Fruit fly (Drosophila melanogaster) whole organism, embryonic: ENCODE data around the gene Rab18.

Experiments
- ATbp ChIP-seq: fragments of 200-800 bp; sonication (Bioruptor generic); optimal IDR thresholded peaks from 2 replicates; lab custom pipeline; 2017; ENCODE audit warnings: missing biosample characterization, mild to moderate bottlenecking, missing genetic modification characterization, missing genetic modification reagents
- BEAF-32 ChIP-seq: fragments of 200-800 bp; sonication (Bioruptor generic); optimal IDR thresholded peaks from 3 replicates; lab custom pipeline; 2017; ENCODE audit warnings: missing biosample characterization, missing genetic modification characterization, mild to moderate bottlenecking, moderate library complexity, missing genetic modification reagents
- CG10321 ChIP-seq: fragments of 200-800 bp; sonication (Bioruptor generic); IDR thresholded peaks from 2 replicates; pipeline ENCODE4 v1.3.6; 2022; ENCODE audit warnings: missing biosample characterization, missing genetic modification characterization
- CG10959 ChIP-seq: fragments of 200-800 bp; sonication (Bioruptor generic); IDR thresholded peaks from 2 replicates; pipeline ENCODE4 v1.3.6; 2022; ENCODE audit warnings: missing biosample characterization, missing genetic modification characterization
- CG11085 ChIP-seq: fragments of 200-800 bp; sonication (Bioruptor generic); IDR thresholded peaks from 2 replicates; pipeline ENCODE4 v1.3.6; 2022; ENCODE audit warnings: missing biosample characterization, missing genetic modification characterization
- CG12744 ChIP-seq: fragments of 200-800 bp; sonication (Bioruptor generic); optimal IDR thresholded peaks from 2 replicates; lab custom pipeline; 2016; ENCODE audit warnings: missing biosample characterization, missing genetic modification characterization
- CG13123 ChIP-seq: fragments of 200-800 bp; sonication (Bioruptor generic); optimal IDR thresholded peaks from 2 replicates; lab custom pipeline; 2016; ENCODE audit warnings: missing biosample characterization, missing genetic modification characterization
- CG13287 ChIP-seq: fragments of 200-800 bp; sonication (Bioruptor generic); IDR thresholded peaks from 2 replicates; pipeline ENCODE4 v1.3.6; 2022; ENCODE audit warnings: missing biosample characterization, missing genetic modification characterization; ENCODE audit not compliant: partially characterized antibody
- CG14050 ChIP-seq: fragments of 200-800 bp; sonication (Bioruptor generic); IDR thresholded peaks from 3 replicates; pipeline ENCODE4 v1.3.6; 2022; ENCODE audit warnings: missing biosample characterization, missing genetic modification characterization
- CG16813 ChIP-seq: fragments of 200-800 bp; sonication (Bioruptor generic); IDR thresholded peaks from 3 replicates; pipeline ENCODE4 v1.3.6; 2022; ENCODE audit warnings: missing biosample characterization, missing genetic modification characterization; ENCODE audit not compliant: partially characterized antibody
- CG2116 ChIP-seq: fragments of 200-800 bp; sonication (Bioruptor generic); optimal IDR thresholded peaks from 3 replicates; lab custom pipeline; 2018; ENCODE audit warnings: missing biosample characterization, mild to moderate bottlenecking, missing genetic modification characterization
- CG2678 ChIP-seq: fragments of 200-800 bp; sonication (Bioruptor generic); optimal IDR thresholded peaks from 3 replicates; lab custom pipeline; 2019; ENCODE audit warnings: missing biosample characterization, mild to moderate bottlenecking, missing genetic modification characterization, moderate library complexity
- CG5180 ChIP-seq: fragments of 200-800 bp; sonication (Bioruptor generic); optimal IDR thresholded peaks from 3 replicates; lab custom pipeline; 2017; ENCODE audit warnings: missing biosample characterization, missing genetic modification characterization, mild to moderate bottlenecking, moderate library complexity, missing genetic modification reagents
- CG5245 ChIP-seq: fragments of 200-800 bp; sonication (Bioruptor generic); optimal IDR thresholded peaks from 3 replicates; lab custom pipeline; 2016; ENCODE audit warnings: missing biosample characterization, missing genetic modification characterization
- CG6683 ChIP-seq: fragments of 200-800 bp; sonication (Bioruptor generic); optimal IDR thresholded peaks from 2 replicates; lab custom pipeline; 2017; ENCODE audit warnings: missing biosample characterization, mild to moderate bottlenecking, missing genetic modification characterization, missing genetic modification reagents
- CG6689 ChIP-seq: fragments of 200-800 bp; sonication (Bioruptor generic); IDR thresholded peaks from 2 replicates; pipeline ENCODE4 v1.3.6; 2022; ENCODE audit warnings: missing biosample characterization, missing genetic modification characterization
- CG7556 ChIP-seq: fragments of 200-800 bp; sonication (Bioruptor generic); optimal IDR thresholded peaks from 2 replicates; lab custom pipeline; 2017; ENCODE audit warnings: missing biosample characterization, mild to moderate bottlenecking, missing genetic modification characterization
- CG7839 ChIP-seq: fragments of 200-800 bp; sonication (Bioruptor generic); optimal IDR thresholded peaks from 3 replicates; lab custom pipeline; 2018; ENCODE audit warnings: missing biosample characterization, mild to moderate bottlenecking, missing genetic modification characterization, moderate library complexity
- CG8089 ChIP-seq: fragments of 200-800 bp; sonication (Bioruptor generic); optimal IDR thresholded peaks from 3 replicates; lab custom pipeline; 2016; ENCODE audit warnings: missing biosample characterization, missing genetic modification characterization
- CG8359 ChIP-seq: fragments of 200-800 bp; sonication (Bioruptor generic); optimal IDR thresholded peaks from 2 replicates; lab custom pipeline; 2017; ENCODE audit warnings: missing biosample characterization, mild to moderate bottlenecking, missing genetic modification characterization, borderline replicate concordance
- D ChIP-seq, 2 experiments: fragments of 200-800 bp in 1 of 2; fragments of >200 bp in 1 of 2; sonication (Bioruptor generic) in 1 of 2; optimal IDR thresholded peaks; 2 replicates in 1 of 2; 3 replicates in 1 of 2; lab custom pipeline; 2017; ENCODE audit warnings: mild to moderate bottlenecking in 1 of 2, missing biosample characterization in 1 of 2, missing genetic modification characterization in 1 of 2, missing genetic modification reagents in 1 of 2
- Deaf1 ChIP-seq: fragments of 200-800 bp; optimal IDR thresholded peaks from 3 replicates; lab custom pipeline; 2019; ENCODE audit warnings: missing biosample characterization, mild to moderate bottlenecking, missing genetic modification characterization, moderate library complexity
- Doc2 ChIP-seq: fragments of 200-800 bp; sonication (Bioruptor generic); IDR thresholded peaks from 2 replicates; pipeline ENCODE4 v1.3.6; 2022; ENCODE audit warnings: missing biosample characterization, missing genetic modification characterization
- Doc3 ChIP-seq: fragments of 200-800 bp; sonication (Bioruptor generic); IDR thresholded peaks from 3 replicates; pipeline ENCODE4 v1.3.6; 2022; ENCODE audit warnings: missing biosample characterization, missing genetic modification characterization; ENCODE audit not compliant: partially characterized antibody
- Fer1 ChIP-seq: fragments of 200-800 bp; sonication (Bioruptor generic); optimal IDR thresholded peaks from 2 replicates; lab custom pipeline; 2017; ENCODE audit warnings: missing biosample characterization, mild to moderate bottlenecking, missing genetic modification characterization
- Fer3 ChIP-seq: fragments of 200-800 bp; sonication (Bioruptor generic); optimal IDR thresholded peaks from 2 replicates; lab custom pipeline; 2018; ENCODE audit warnings: missing biosample characterization, mild to moderate bottlenecking, missing genetic modification characterization, moderate library complexity
- HHEX ChIP-seq: fragments of 200-800 bp; sonication (Bioruptor generic); optimal IDR thresholded peaks from 3 replicates; lab custom pipeline; 2017; ENCODE audit warnings: missing biosample characterization, mild to moderate bottlenecking, missing genetic modification characterization, missing genetic modification reagents
- Hr39 ChIP-seq: fragments of >200 bp; optimal IDR thresholded peaks from 2 replicates; lab custom pipeline; 2017
- Hr78 ChIP-seq, 2 experiments: fragments of 200-800 bp in 1 of 2; fragments of >200 bp in 1 of 2; sonication (Bioruptor generic) in 1 of 2; optimal IDR thresholded peaks; 2 replicates each; lab custom pipeline; 2017 to 2019; ENCODE audit warnings: missing biosample characterization in 2 of 2, missing genetic modification characterization in 2 of 2, mild to moderate bottlenecking in 1 of 2, moderate library complexity in 1 of 2
- MESR4 ChIP-seq: fragments of 200-800 bp; sonication (Bioruptor generic); optimal IDR thresholded peaks from 2 replicates; lab custom pipeline; 2018; ENCODE audit warnings: missing biosample characterization, mild to moderate bottlenecking, missing genetic modification characterization, moderate library complexity
- PHDP ChIP-seq: fragments of 200-800 bp; sonication (Bioruptor generic); optimal IDR thresholded peaks from 3 replicates; lab custom pipeline; 2018; ENCODE audit warnings: missing biosample characterization, mild to moderate bottlenecking, missing genetic modification characterization, moderate library complexity
- Xrp1 ChIP-seq: fragments of 200-800 bp; sonication (Bioruptor generic); IDR thresholded peaks from 2 replicates; pipeline ENCODE4 v1.3.6; 2022; ENCODE audit warnings: missing biosample characterization, missing genetic modification characterization
- ara ChIP-seq: fragments of 200-800 bp; sonication (Bioruptor generic); IDR thresholded peaks from 2 replicates; pipeline ENCODE4 v1.3.6; 2022; ENCODE audit warnings: missing biosample characterization, missing genetic modification characterization
- fd64A ChIP-seq: fragments of 200-800 bp; sonication (Bioruptor generic); optimal IDR thresholded peaks from 3 replicates; lab custom pipeline; 2018; ENCODE audit warnings: missing biosample characterization, mild to moderate bottlenecking, missing genetic modification characterization
- grn ChIP-seq: fragments of 200-800 bp; sonication (Bioruptor generic); optimal IDR thresholded peaks from 3 replicates; lab custom pipeline; 2017; ENCODE audit warnings: missing biosample characterization, missing genetic modification characterization
- insv ChIP-seq, 2 experiments: fragments of 200-800 bp; sonication (Bioruptor generic); optimal IDR thresholded peaks; 3 replicates each; lab custom pipeline; 2016 to 2018; ENCODE audit warnings: missing biosample characterization in 2 of 2, missing genetic modification characterization in 2 of 2
- kah ChIP-seq: fragments of 200-800 bp; sonication (Bioruptor generic); optimal IDR thresholded peaks from 2 replicates; lab custom pipeline; 2018; ENCODE audit warnings: missing biosample characterization, mild to moderate bottlenecking, missing genetic modification characterization
- lab ChIP-seq: fragments of 200-800 bp; sonication (Bioruptor generic); optimal IDR thresholded peaks from 3 replicates; lab custom pipeline; 2017; ENCODE audit warnings: missing biosample characterization, missing genetic modification characterization, mild to moderate bottlenecking, moderate library complexity, missing genetic modification reagents
- nmo ChIP-seq: fragments of 200-800 bp; sonication (Bioruptor generic); optimal IDR thresholded peaks from 2 replicates; lab custom pipeline; 2018; ENCODE audit warnings: missing biosample characterization, mild to moderate bottlenecking, missing genetic modification characterization, moderate library complexity
- otp ChIP-seq: fragments of 200-800 bp; sonication (Bioruptor generic); IDR thresholded peaks from 3 replicates; pipeline ENCODE4, ENCODE4 v1.3.6; 2022; ENCODE audit warnings: missing biosample characterization, missing genetic modification characterization
- pfk ChIP-seq: fragments of 200-800 bp; sonication (Bioruptor generic); optimal IDR thresholded peaks from 2 replicates; lab custom pipeline; 2018; ENCODE audit warnings: missing biosample characterization, mild to moderate bottlenecking, missing genetic modification characterization, moderate library complexity
- pum ChIP-seq: fragments of 200-800 bp; sonication (Bioruptor generic); optimal IDR thresholded peaks from 2 replicates; lab custom pipeline; 2016; ENCODE audit warnings: missing biosample characterization, missing genetic modification characterization
- sna ChIP-seq: fragments of 200-800 bp; sonication (Bioruptor generic); IDR thresholded peaks from 2 replicates; pipeline ENCODE4 v1.3.6; 2022; ENCODE audit warnings: missing biosample characterization, missing genetic modification characterization; ENCODE audit not compliant: partially characterized antibody
- tio ChIP-seq: fragments of 200-800 bp; sonication (Bioruptor generic); optimal IDR thresholded peaks from 2 replicates; lab custom pipeline; 2017; ENCODE audit warnings: missing biosample characterization, missing genetic modification characterization, inconsistent platforms
- toy ChIP-seq: fragments of 200-800 bp; sonication (Bioruptor generic); IDR thresholded peaks from 2 replicates; pipeline ENCODE4 v1.3.6; 2022; ENCODE audit warnings: missing biosample characterization, missing genetic modification characterization
- trem ChIP-seq: fragments of 200-800 bp; optimal IDR thresholded peaks from 3 replicates; lab custom pipeline; 2019; ENCODE audit warnings: missing biosample characterization, mild to moderate bottlenecking, missing genetic modification characterization, moderate library complexity
- ttk ChIP-seq: fragments of 200-800 bp; sonication (Bioruptor generic); IDR thresholded peaks from 2 replicates; pipeline ENCODE4 v2.1.2; 2022; ENCODE audit warnings: missing biosample characterization, missing genetic modification characterization
- twi ChIP-seq: fragments of 200-800 bp; optimal IDR thresholded peaks from 2 replicates; lab custom pipeline; 2019; ENCODE audit warnings: missing biosample characterization, mild to moderate bottlenecking, missing genetic modification characterization, moderate library complexity
- vfl ChIP-seq: fragments of 200-800 bp; sonication (Bioruptor generic); optimal IDR thresholded peaks from 2 replicates; lab custom pipeline; 2016; ENCODE audit warnings: missing biosample characterization, missing genetic modification characterization

The Rab18 gene

dm6 chrX:5698087-5698727 is 26.6 kb upstream of the Rab18 start, which contains the start of gene AdamTS-B (continued):
- TF ChIP-seq CG7556 (GFP tag; lab: Kevin White, UChicago), result peak; percentile 49
- TF ChIP-seq MESR4 (GFP tag; lab: Kevin White, UChicago), result no peak
- no peak for TF ChIP-seq grn (GFP tag; lab: Kevin White, UChicago)
- no peak for TF ChIP-seq Hr39
- TF ChIP-seq pfk (GFP tag; lab: Kevin White, UChicago), result no peak
- no peak for TF ChIP-seq CG13123 (GFP tag; lab: Kevin White, UChicago)
- TF ChIP-seq ara, result peak; percentile 5; the same call in 1 of the 2 replicates
- no peak for TF ChIP-seq CG5245 (GFP tag; lab: Kevin White, UChicago)
- TF ChIP-seq Deaf1 (tag; lab: Kevin White, UChicago), result no peak
- no peak for TF ChIP-seq CG10321 (GFP tag; lab: Robert Waterston, UW)
- TF ChIP-seq tio (GFP tag; lab: Kevin White, UChicago), result peak; percentile 16
- no peak for TF ChIP-seq CG8359 (GFP tag; lab: Kevin White, UChicago)
- TF ChIP-seq CG2116, result peak; percentile 21
- no peak for TF ChIP-seq otp (GFP tag; lab: Robert Waterston, UW)
- 0 out of 3 replicates have a peak, but pooled peaks have one; percentile 15 for TF ChIP-seq CG14050
- TF ChIP-seq pum, result no peak
- TF ChIP-seq Doc2 (GFP tag; lab: Robert Waterston, UW), result no peak
- no peak for TF ChIP-seq CG8089 (GFP tag; lab: Kevin White, UChicago)
- peak; percentile 69 for TF ChIP-seq CG2678
- TF ChIP-seq D (optimal IDR thresholded peaks at IDR 0.05; lab: Kevin White, UChicago), result no peak
- no peak for TF ChIP-seq D (GFP tag; optimal IDR thresholded peaks at IDR 0.05; lab: Kevin White, UChicago)
- TF ChIP-seq kah (GFP tag; lab: Kevin White, UChicago), result no peak
- no peak for TF ChIP-seq BEAF-32 (GFP tag; lab: Kevin White, UChicago)
- no peak for TF ChIP-seq toy (GFP tag; lab: Robert Waterston, UW)
- TF ChIP-seq Xrp1 (GFP tag; lab: Robert Waterston, UW), result peak; percentile 76
- no peak for TF ChIP-seq sna (GFP tag; lab: Robert Waterston, UW)
- TF ChIP-seq fd64A, result no peak
- TF ChIP-seq lab, result peak; percentile 32
- no peak for TF ChIP-seq trem (tag; lab: Kevin White, UChicago)
- peak; percentile 46; the same call in 1 of the 2 replicates for TF ChIP-seq ttk (GFP tag; lab: Robert Waterston, UW)
- no peak for TF ChIP-seq CG12744
- TF ChIP-seq vfl, result no peak
- TF ChIP-seq HHEX (GFP tag; lab: Kevin White, UChicago), result no peak
- no peak for TF ChIP-seq insv (GFP tag; optimal IDR thresholded peaks at IDR 0.05; lab: Kevin White, UChicago)
- TF ChIP-seq nmo (GFP tag; lab: Kevin White, UChicago), result no peak
- TF ChIP-seq CG13287, result no peak
- TF ChIP-seq twi, result no peak
- peak; percentile 59 for TF ChIP-seq Fer1
- peak; percentile 19 for TF ChIP-seq PHDP (tag; lab: Kevin White, UChicago)
- TF ChIP-seq CG5180 (GFP tag; lab: Kevin White, UChicago), result peak; percentile 98
- peak; percentile 53 for TF ChIP-seq CG7839 (tag; lab: Kevin White, UChicago)
- TF ChIP-seq Hr78 (GFP tag; optimal IDR thresholded peaks at IDR 0.05; lab: Kevin White, UChicago), result no peak
- no peak for TF ChIP-seq CG11085 (GFP tag; lab: Robert Waterston, UW)
- TF ChIP-seq ATbp, result peak; percentile 10
- TF ChIP-seq CG6683, result no peak
- peak; percentile 54 for TF ChIP-seq CG6689 (GFP tag; lab: Robert Waterston, UW)
- peak; percentile 18 for TF ChIP-seq Fer3 (tag; lab: Kevin White, UChicago)
- no peak for TF ChIP-seq Doc3 (GFP tag; lab: Robert Waterston, UW)
- no peak for TF ChIP-seq CG10959 (GFP tag; lab: Robert Waterston, UW)
- no peak for TF ChIP-seq CG16813
